Fruit fly (Drosophila melanogaster): ENCODE measurements around the gene pns.
A peak's percentile ranks its signal among the peaks of the same experiment; 100 is the strongest.

pns gene

DNA sequence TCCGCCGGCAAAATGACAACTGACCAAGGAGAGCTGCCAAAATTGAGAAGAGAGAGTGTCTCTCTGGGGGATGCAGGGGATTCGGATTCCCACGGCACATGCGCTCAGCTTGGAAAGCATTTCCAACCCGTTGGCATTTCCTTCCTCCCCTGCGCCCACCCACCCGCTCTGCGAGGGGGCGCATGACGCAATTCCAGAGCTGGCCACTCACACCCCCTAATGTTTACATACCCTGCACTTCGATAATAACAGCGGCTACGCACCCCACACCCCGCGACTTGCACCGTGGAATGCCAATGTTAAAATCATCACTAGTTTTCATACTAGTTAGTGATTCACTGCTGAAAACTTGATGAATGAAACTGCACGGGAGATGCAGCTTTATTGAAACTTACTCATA, 47.4 kb upstream of the pns start, which contains the start of gene stet (continued):
- TF ChIP-seq D19B (GFP tag; optimal IDR thresholded peaks at IDR 0.05) (peak; percentile 44), CG2889 (GFP tag; IDR thresholded peaks at IDR 0.05) (no peak), slbo (GFP tag; IDR thresholded peaks at IDR 0.05) (no peak), CrebB (tag; optimal IDR thresholded peaks at IDR 0.05) (no peak), Adf1 (GFP tag; IDR thresholded peaks at IDR 0.05) (no peak), CG10267 (tag; optimal IDR thresholded peaks at IDR 0.05) (no peak), Rfx (GFP tag; IDR thresholded peaks at IDR 0.05) (peak; percentile 21; the same call in 1 of the 2 replicates), Hr39 (optimal IDR thresholded peaks at IDR 0.05) (no peak), ewg (GFP tag; optimal IDR thresholded peaks at IDR 0.05) (peak; percentile 97), CG4360 (GFP tag; IDR thresholded peaks at IDR 0.05) (no peak), CG3726 (GFP tag; IDR thresholded peaks at IDR 0.05) (no peak), pros (GFP tag; optimal IDR thresholded peaks at IDR 0.05) (no peak), onecut (GFP tag; IDR thresholded peaks at IDR 0.05) (peak; percentile 27; the same call in 1 of the 2 replicates), mirr (GFP tag; optimal IDR thresholded peaks at IDR 0.05) (peak; percentile 25), Poxn (GFP tag; IDR thresholded peaks at IDR 0.05) (no peak), Pdp1 (GFP tag; optimal IDR thresholded peaks at IDR 0.05) (peak in 1 of 2 experiments; percentile 67), Ets97D (GFP tag; optimal IDR thresholded peaks at IDR 0.05) (peak; percentile 11), Dek (tag; optimal IDR thresholded peaks at IDR 0.05) (no peak), z (GFP tag; IDR thresholded peaks at IDR 0.05) (no peak), row (GFP tag; IDR thresholded peaks at IDR 0.05) (peak; percentile 25; the same call in 1 of the 3 replicates), CG7271 (tag; optimal IDR thresholded peaks at IDR 0.05) (no peak), Bgb (GFP tag; IDR thresholded peaks at IDR 0.05; ENCODE audit: partially characterized antibody) (0 out of 2 replicates have a peak, but pooled peaks have one; percentile 7), scrt (GFP tag; optimal IDR thresholded peaks at IDR 0.05) (no peak), fu2 (GFP tag; optimal IDR thresholded peaks at IDR 0.05) (no peak), so (GFP tag; IDR thresholded peaks at IDR 0.05) (no peak), sd (tag; optimal IDR thresholded peaks at IDR 0.05) (peak; percentile 68), Opbp (GFP tag; IDR thresholded peaks at IDR 0.05; ENCODE audit: partially characterized antibody) (0 out of 3 replicates have a peak, but pooled peaks have one; percentile 18), CG2120 (GFP tag; optimal IDR thresholded peaks at IDR 0.05) (no peak), CG10543 (GFP tag; optimal IDR thresholded peaks at IDR 0.05) (peak; percentile 44), CG11560 (tag; IDR thresholded peaks at IDR 0.05) (no peak), bbx (GFP tag; IDR thresholded peaks at IDR 0.05; ENCODE audit: partially characterized antibody) (0 out of 2 replicates have a peak, but pooled peaks have one; percentile 45), CG10979 (tag; optimal IDR thresholded peaks at IDR 0.05) (no peak), Hmr (GFP tag; optimal IDR thresholded peaks at IDR 0.05) (no peak), Stat92E (GFP tag; optimal IDR thresholded peaks at IDR 0.05) (no peak), unc-4 (GFP tag; IDR thresholded peaks at IDR 0.05; ENCODE audit: partially characterized antibody) (0 out of 2 replicates have a peak, but pooled peaks have one; percentile 18), al (GFP tag; IDR thresholded peaks at IDR 0.05) (no peak), CG14710 (tag; optimal IDR thresholded peaks at IDR 0.05) (no peak), CG15514 (GFP tag; optimal IDR thresholded peaks at IDR 0.05) (peak; percentile 33), CG7357 (GFP tag; IDR thresholded peaks at IDR 0.05) (no peak), ci (GFP tag; IDR thresholded peaks at IDR 0.05) (peak; percentile 43; the same call in 1 of the 3 replicates), CG34376 (GFP tag; optimal IDR thresholded peaks at IDR 0.05) (peak; percentile 8), CG4282 (GFP tag; optimal IDR thresholded peaks at IDR 0.05) (no peak), Nf-YC (tag; optimal IDR thresholded peaks at IDR 0.05) (no peak), CG6654 (GFP tag; optimal IDR thresholded peaks at IDR 0.05) (no peak), CG6813 (GFP tag; optimal IDR thresholded peaks at IDR 0.05) (peak; percentile 48), amos (GFP tag; IDR thresholded peaks at IDR 0.05; ENCODE audit: partially characterized antibody) (peak; percentile 20; the same call in 1 of the 2 replicates), repo (GFP tag; optimal IDR thresholded peaks at IDR 0.05) (no peak), zfh2 (GFP tag; optimal IDR thresholded peaks at IDR 0.05) (no peak), CTCF (GFP tag; optimal IDR thresholded peaks at IDR 0.05) (no peak), ato (GFP tag; IDR thresholded peaks at IDR 0.05; ENCODE audit: partially characterized antibody) (no peak)

Data from whole organism, embryonic.